Worm (Caenorhabditis elegans): ENCODE measurements around the gene pho-12.
A peak's percentile ranks its signal among the peaks of the same experiment; 100 is the strongest.

The pho-12 gene

ce11 chrII:5032669-5033068 is 27.9 kb downstream of the pho-12 start:
- TF ChIP-seq cog-1 (tag; optimal IDR thresholded peaks at IDR 0.05) (peak; percentile 95), flt-1 (GFP tag; IDR thresholded peaks at IDR 0.05) (peak; percentile 97), ztf-29 (GFP tag; IDR thresholded peaks at IDR 0.05) (peak; percentile 99), T22C8.4 (GFP tag; IDR thresholded peaks at IDR 0.05) (peak; percentile 95), ztf-23 (GFP tag; IDR thresholded peaks at IDR 0.05) (peak; percentile 93), klf-2 (GFP tag; conservative IDR thresholded peaks at IDR 0.05) (peak; percentile 89), med-1 (GFP tag; optimal IDR thresholded peaks at IDR 0.05; ENCODE audit: insufficient read depth) (peak; percentile 74), ref-1 (GFP tag; conservative IDR thresholded peaks at IDR 0.05) (peak; percentile 93), tab-1 (GFP tag; IDR thresholded peaks at IDR 0.05) (peak; percentile 97)

ce11 chrII:5031612-5032011 is 29.0 kb downstream of the pho-12 start, which contains the start of gene wdr-83:
Gene wdr-83, minus strand, starts transcription at chrII:5031712.
- TF ChIP-seq ztf-29 (GFP tag; IDR thresholded peaks at IDR 0.05) (no peak), cog-1 (tag; optimal IDR thresholded peaks at IDR 0.05) (no peak), tab-1 (GFP tag; IDR thresholded peaks at IDR 0.05) (no peak), ztf-23 (GFP tag; IDR thresholded peaks at IDR 0.05) (no peak), med-1 (GFP tag; optimal IDR thresholded peaks at IDR 0.05; ENCODE audit: insufficient read depth) (no peak), ref-1 (GFP tag; conservative IDR thresholded peaks at IDR 0.05) (no peak), T22C8.4 (GFP tag; IDR thresholded peaks at IDR 0.05) (no peak), klf-2 (GFP tag; conservative IDR thresholded peaks at IDR 0.05) (no peak), flt-1 (GFP tag; IDR thresholded peaks at IDR 0.05) (no peak)

DNA sequence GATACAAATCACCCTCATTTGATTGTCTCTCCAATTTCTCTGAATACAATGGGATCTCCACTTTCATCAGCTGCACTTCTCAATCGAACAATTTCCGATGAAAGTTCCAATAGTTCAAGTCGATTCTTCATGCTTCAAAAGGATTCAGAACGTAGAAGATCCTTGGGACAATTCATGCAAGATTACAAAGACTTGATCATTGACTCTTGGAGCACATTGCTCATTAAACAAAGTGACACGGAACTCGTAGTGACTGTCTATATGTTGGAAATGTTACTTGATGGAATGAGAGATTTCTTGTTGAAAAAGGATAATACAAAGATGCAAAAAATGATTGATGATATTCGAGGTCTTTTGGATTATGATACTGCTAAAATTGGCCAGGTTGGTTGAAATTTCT is 32.7 kb downstream of the pho-12 start:
- no peak for TF ChIP-seq ztf-23 (GFP tag; IDR thresholded peaks at IDR 0.05)
- no peak for TF ChIP-seq klf-2 (GFP tag; conservative IDR thresholded peaks at IDR 0.05)
- no peak for TF ChIP-seq ref-1 (GFP tag; conservative IDR thresholded peaks at IDR 0.05)
- TF ChIP-seq T22C8.4 (GFP tag; IDR thresholded peaks at IDR 0.05), result no peak
- no peak for TF ChIP-seq tab-1 (GFP tag; IDR thresholded peaks at IDR 0.05)

DNA sequence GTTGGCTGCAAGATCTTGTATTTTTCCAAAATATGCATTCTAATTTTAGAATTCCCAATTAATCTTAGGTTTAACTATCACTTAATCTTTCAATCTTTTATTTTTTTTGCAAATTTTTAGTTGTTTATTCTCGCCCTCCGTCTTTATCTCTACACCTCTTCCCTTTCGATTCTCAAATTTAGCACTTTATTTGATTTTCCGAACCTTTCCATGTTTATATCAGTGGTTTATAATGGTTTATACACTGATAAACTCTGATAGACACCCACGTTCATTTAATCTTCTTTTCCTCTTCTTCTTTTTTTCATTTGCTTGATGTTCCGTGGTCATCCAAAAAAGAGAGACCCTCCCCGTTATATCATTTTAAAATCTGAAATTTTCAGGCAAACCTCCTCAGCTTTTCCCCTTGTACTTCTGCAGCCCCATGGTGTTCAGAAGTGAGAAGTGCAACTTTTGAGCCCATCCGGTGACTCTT is 38.2 kb downstream of the pho-12 start, which contains the start of the genes nsy-1 and F59A6.13:
nsy-1 (plus strand) TSS at position 377 of the 475 bp plus-strand sequence.
F59A6.13 (plus strand) TSS at position 425 of the 475 bp plus-strand sequence.
- TF ChIP-seq ztf-23 (GFP tag; IDR thresholded peaks at IDR 0.05) (no peak), ref-1 (GFP tag; conservative IDR thresholded peaks at IDR 0.05) (no peak), cog-1 (tag; optimal IDR thresholded peaks at IDR 0.05) (no peak), flt-1 (GFP tag; IDR thresholded peaks at IDR 0.05) (no peak), klf-2 (GFP tag; conservative IDR thresholded peaks at IDR 0.05) (no peak), ztf-29 (GFP tag; IDR thresholded peaks at IDR 0.05) (no peak), med-1 (GFP tag; optimal IDR thresholded peaks at IDR 0.05; ENCODE audit: insufficient read depth) (no peak), T22C8.4 (GFP tag; IDR thresholded peaks at IDR 0.05) (no peak), tab-1 (GFP tag; IDR thresholded peaks at IDR 0.05) (no peak)

ce11 chrII:5021518-5021917 is 39.1 kb downstream of the pho-12 start:
- TF ChIP-seq flt-1 (GFP tag; IDR thresholded peaks at IDR 0.05), result no peak
- no peak for TF ChIP-seq ztf-23 (GFP tag; IDR thresholded peaks at IDR 0.05)
- TF ChIP-seq T22C8.4 (GFP tag; IDR thresholded peaks at IDR 0.05), result no peak
- TF ChIP-seq cog-1 (tag; optimal IDR thresholded peaks at IDR 0.05), result no peak
- no peak for TF ChIP-seq tab-1 (GFP tag; IDR thresholded peaks at IDR 0.05)
- no peak for TF ChIP-seq ref-1 (GFP tag; conservative IDR thresholded peaks at IDR 0.05)
- TF ChIP-seq ztf-29 (GFP tag; IDR thresholded peaks at IDR 0.05), result no peak
- no peak for TF ChIP-seq med-1 (GFP tag; optimal IDR thresholded peaks at IDR 0.05; ENCODE audit: insufficient read depth)
- no peak for TF ChIP-seq klf-2 (GFP tag; conservative IDR thresholded peaks at IDR 0.05)

DNA sequence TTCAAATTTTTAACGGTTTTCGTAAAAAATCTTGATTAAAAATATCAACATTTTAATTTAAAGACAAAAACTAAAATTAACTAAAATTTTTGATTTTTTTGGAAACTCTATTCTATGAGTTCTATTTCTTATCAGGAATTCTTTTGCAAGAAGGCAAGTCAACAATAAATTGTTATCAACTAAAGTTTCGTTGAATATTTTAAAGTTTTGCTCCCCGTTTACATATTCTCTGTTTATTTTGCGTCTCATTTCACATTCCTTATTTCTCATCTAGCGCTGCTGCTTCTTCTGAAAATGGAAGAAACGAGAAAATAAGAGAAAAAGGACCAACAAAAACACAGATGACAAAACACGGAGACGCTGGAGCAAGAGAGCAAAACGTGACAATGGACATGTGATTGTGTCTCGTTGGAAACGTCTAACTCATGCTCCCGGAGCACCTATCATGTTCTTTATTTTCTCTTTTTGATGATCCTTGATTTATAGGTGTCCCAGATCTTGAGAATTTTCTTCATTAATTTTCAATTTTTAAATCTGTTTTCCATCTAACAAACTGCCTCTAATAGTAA is 40.0 kb downstream of the pho-12 start:
- TF ChIP-seq klf-2 (GFP tag; conservative IDR thresholded peaks at IDR 0.05), result no peak
- no peak for TF ChIP-seq flt-1 (GFP tag; IDR thresholded peaks at IDR 0.05)
- TF ChIP-seq T22C8.4 (GFP tag; IDR thresholded peaks at IDR 0.05), result no peak
- TF ChIP-seq tab-1 (GFP tag; IDR thresholded peaks at IDR 0.05), result no peak
- no peak for TF ChIP-seq cog-1 (tag; optimal IDR thresholded peaks at IDR 0.05)
- no peak for TF ChIP-seq ref-1 (GFP tag; conservative IDR thresholded peaks at IDR 0.05)
- no peak for TF ChIP-seq ztf-23 (GFP tag; IDR thresholded peaks at IDR 0.05)
- TF ChIP-seq ztf-29 (GFP tag; IDR thresholded peaks at IDR 0.05), result no peak
- TF ChIP-seq med-1 (GFP tag; optimal IDR thresholded peaks at IDR 0.05; ENCODE audit: insufficient read depth), result no peak

DNA sequence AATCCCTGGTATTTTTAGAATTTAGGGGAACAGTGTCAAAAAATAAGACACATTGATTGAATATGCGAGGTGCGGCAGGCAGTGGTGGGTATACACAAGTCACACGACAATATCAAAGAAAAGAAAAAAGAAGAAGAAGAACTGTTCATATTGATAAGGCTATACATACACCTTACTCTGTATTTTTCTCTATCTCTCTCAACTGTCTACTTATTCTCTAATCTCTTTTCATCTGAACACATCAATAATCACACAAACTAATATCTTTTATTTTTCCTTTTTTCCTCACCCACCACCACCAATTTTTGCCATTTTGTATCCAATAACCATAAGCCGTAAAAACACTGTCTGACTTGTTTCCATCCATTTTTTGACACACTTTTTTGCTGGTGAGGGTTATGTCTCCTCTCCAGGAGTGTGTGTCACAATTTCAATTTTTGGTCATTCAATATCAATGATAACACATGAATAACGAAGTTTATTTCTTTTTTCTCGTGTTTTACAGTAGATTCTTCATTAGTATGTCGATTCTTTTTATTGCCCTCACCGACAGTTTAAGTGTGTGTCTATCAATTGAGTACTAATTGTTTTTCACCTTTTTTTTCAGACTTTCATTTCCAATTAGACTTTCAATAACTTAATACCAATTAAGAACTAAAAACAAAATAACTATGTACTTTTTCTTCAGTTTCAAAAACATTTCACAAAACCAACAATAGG is 41.1 kb downstream of the pho-12 start:
- TF ChIP-seq ztf-23 (GFP tag; IDR thresholded peaks at IDR 0.05) (no peak), flt-1 (GFP tag; IDR thresholded peaks at IDR 0.05) (no peak), med-1 (GFP tag; optimal IDR thresholded peaks at IDR 0.05; ENCODE audit: insufficient read depth) (no peak)

DNA sequence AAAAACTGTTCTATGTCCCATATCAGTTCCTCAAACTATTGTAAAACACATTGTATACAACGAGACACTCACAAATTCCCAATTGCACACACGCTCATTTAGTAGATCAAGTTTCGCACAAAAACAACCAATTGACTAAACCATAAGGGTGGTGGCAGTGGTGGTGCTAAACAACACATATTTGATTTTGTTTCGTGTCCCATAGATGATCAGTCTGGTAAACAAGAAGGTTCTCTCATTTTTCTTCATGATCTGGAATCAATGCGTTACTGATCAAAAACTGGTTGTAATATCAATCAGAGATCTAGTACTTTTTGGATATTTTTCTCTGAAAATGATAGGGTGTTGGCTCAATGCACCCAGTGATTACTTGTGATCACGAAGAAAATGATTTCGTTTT is 42.0 kb downstream of the pho-12 start:
- TF ChIP-seq klf-2 (GFP tag; conservative IDR thresholded peaks at IDR 0.05) (no peak), cog-1 (tag; optimal IDR thresholded peaks at IDR 0.05) (no peak), ztf-23 (GFP tag; IDR thresholded peaks at IDR 0.05) (no peak), med-1 (GFP tag; optimal IDR thresholded peaks at IDR 0.05; ENCODE audit: insufficient read depth) (no peak), ztf-29 (GFP tag; IDR thresholded peaks at IDR 0.05) (no peak), ref-1 (GFP tag; conservative IDR thresholded peaks at IDR 0.05) (no peak), T22C8.4 (GFP tag; IDR thresholded peaks at IDR 0.05) (no peak), tab-1 (GFP tag; IDR thresholded peaks at IDR 0.05) (no peak), flt-1 (GFP tag; IDR thresholded peaks at IDR 0.05) (no peak)

ce11 chrII:5016977-5017585 is 43.5 kb downstream of the pho-12 start:
- TF ChIP-seq cog-1 (tag; optimal IDR thresholded peaks at IDR 0.05), result no peak
- 0 out of 2 replicates have a peak, but pooled peaks have one; percentile 19 for TF ChIP-seq ztf-29 (GFP tag; IDR thresholded peaks at IDR 0.05)

Measured in whole organism, midembryonic.